Worm (Caenorhabditis elegans) whole organism, early embryonic: ENCODE measurements around the gene lon-8.

Source experiments
- B0310.2 ChIP-seq: sonication (generic microtip); optimal IDR thresholded peaks from 2 replicates; lab custom pipeline; 2016; ENCODE audit warnings: mild to moderate bottlenecking, missing genetic modification characterization, missing compliant biosample characterization
- aly-1 ChIP-seq: sonication (generic microtip); optimal IDR thresholded peaks from 2 replicates; lab custom pipeline; 2016; ENCODE audit warnings: missing genetic modification characterization, missing compliant biosample characterization
- pes-1 ChIP-seq: fragments of 200-800 bp; sonication (Bioruptor generic); IDR thresholded peaks from 2 replicates; pipeline ENCODE4 v1.3.6; 2022; ENCODE audit warnings: missing genetic modification reagents, missing genetic modification characterization, missing compliant biosample characterization

DNA sequence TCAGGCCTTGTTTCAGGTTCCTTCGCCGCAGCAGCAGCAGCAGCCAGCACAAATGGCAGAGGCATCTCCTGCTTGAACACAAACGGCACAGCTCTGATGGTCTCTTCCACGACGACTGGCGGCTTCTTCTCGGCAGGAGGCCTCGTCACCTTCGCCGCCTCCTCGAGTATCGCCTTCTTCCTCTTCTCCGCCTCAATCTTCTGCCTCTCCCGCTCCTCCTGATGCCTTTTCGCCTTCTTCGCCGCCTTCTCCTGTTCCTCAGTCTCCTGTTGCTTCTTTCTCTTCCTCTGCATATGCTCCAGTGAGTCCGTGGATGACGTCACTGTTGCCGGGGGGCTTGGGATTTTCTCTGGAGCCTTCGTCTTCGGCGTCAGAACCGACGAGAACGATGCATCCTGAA, 55.7 kb downstream of the lon-8 start:
- TF ChIP-seq aly-1 (tag; lab: Kevin White, UChicago) (no peak), B0310.2 (tag; lab: Kevin White, UChicago) (no peak), pes-1 (no peak)
